Fruit fly (Drosophila melanogaster) whole organism, embryonic: ENCODE data around the gene CG34026.

Experiments used
- Abd-B ChIP-seq: fragments of 200-800 bp; sonication (Bioruptor generic); optimal IDR thresholded peaks from 2 replicates; lab custom pipeline; 2018; ENCODE audit warnings: missing biosample characterization, mild to moderate bottlenecking, missing genetic modification characterization, moderate library complexity
- Bdp1 ChIP-seq: fragments of 200-800 bp; sonication (Bioruptor generic); optimal IDR thresholded peaks from 3 replicates; lab custom pipeline; 2016; ENCODE audit warnings: missing biosample characterization, missing genetic modification characterization
- CG10209 ChIP-seq: fragments of 200-800 bp; sonication (Bioruptor generic); optimal IDR thresholded peaks from 3 replicates; lab custom pipeline; 2017; ENCODE audit warnings: missing biosample characterization, mild to moderate bottlenecking, missing genetic modification characterization, missing genetic modification reagents
- CG12155 ChIP-seq: fragments of 200-800 bp; sonication (Bioruptor generic); optimal IDR thresholded peaks from 3 replicates; lab custom pipeline; 2016; ENCODE audit warnings: missing biosample characterization, missing genetic modification characterization
- CG16815 ChIP-seq: fragments of 200-800 bp; sonication (Bioruptor generic); optimal IDR thresholded peaks from 3 replicates; lab custom pipeline; 2017; ENCODE audit warnings: missing biosample characterization, mild to moderate bottlenecking, missing genetic modification characterization
- CG16863 ChIP-seq: fragments of 200-800 bp; sonication (Bioruptor generic); optimal IDR thresholded peaks from 3 replicates; lab custom pipeline; 2016; ENCODE audit warnings: missing biosample characterization, missing genetic modification characterization
- CG17912 ChIP-seq: fragments of 200-800 bp; sonication (Bioruptor generic); optimal IDR thresholded peaks from 2 replicates; lab custom pipeline; 2018; ENCODE audit warnings: missing biosample characterization, mild to moderate bottlenecking, missing genetic modification characterization
- CG30431 ChIP-seq: fragments of 200-800 bp; sonication (Bioruptor generic); optimal IDR thresholded peaks from 2 replicates; lab custom pipeline; 2017; ENCODE audit warnings: missing biosample characterization, missing genetic modification characterization
- CG31441 ChIP-seq: fragments of 200-800 bp; sonication (Bioruptor generic); IDR thresholded peaks from 2 replicates; pipeline ENCODE4 v1.3.6; 2022; ENCODE audit warnings: missing biosample characterization, missing genetic modification characterization
- CG33557 ChIP-seq: fragments of 200-800 bp; sonication (Bioruptor generic); optimal IDR thresholded peaks from 2 replicates; lab custom pipeline; 2019; ENCODE audit warnings: missing biosample characterization, mild to moderate bottlenecking, missing genetic modification characterization, moderate library complexity
- CG34376 ChIP-seq: fragments of 200-800 bp; sonication (Bioruptor generic); optimal IDR thresholded peaks from 2 replicates; lab custom pipeline; 2018; ENCODE audit warnings: missing biosample characterization, mild to moderate bottlenecking, missing genetic modification characterization
- CG34422 ChIP-seq: fragments of 200-800 bp; sonication (Bioruptor generic); IDR thresholded peaks from 3 replicates; pipeline ENCODE4 v1.3.6; 2022; ENCODE audit warnings: missing biosample characterization, missing genetic modification characterization
- CG43689 ChIP-seq: fragments of 200-800 bp; sonication (Bioruptor generic); IDR thresholded peaks from 2 replicates; pipeline ENCODE4 v1.3.6; 2022; ENCODE audit warnings: missing biosample characterization, missing genetic modification characterization
- CG7963 ChIP-seq: fragments of 200-800 bp; sonication (Bioruptor generic); IDR thresholded peaks from 3 replicates; pipeline ENCODE4 v1.3.6; 2022; ENCODE audit warnings: missing biosample characterization, missing genetic modification characterization; ENCODE audit not compliant: partially characterized antibody
- CG8281 ChIP-seq: fragments of 200-800 bp; sonication (Bioruptor generic); optimal IDR thresholded peaks from 2 replicates; lab custom pipeline; 2018; ENCODE audit warnings: missing biosample characterization, mild to moderate bottlenecking, missing genetic modification characterization, moderate library complexity
- CG8478 ChIP-seq: fragments of >200 bp; optimal IDR thresholded peaks from 2 replicates; lab custom pipeline; 2018
- CG8944 ChIP-seq: fragments of 200-800 bp; sonication (Bioruptor generic); optimal IDR thresholded peaks from 3 replicates; lab custom pipeline; 2016; ENCODE audit warnings: missing biosample characterization, missing genetic modification characterization
- CG9727 ChIP-seq: fragments of 200-800 bp; sonication (Bioruptor generic); optimal IDR thresholded peaks from 3 replicates; lab custom pipeline; 2017; ENCODE audit warnings: missing biosample characterization, mild to moderate bottlenecking, missing genetic modification characterization
- CG9797 ChIP-seq: fragments of 200-800 bp; sonication (Bioruptor generic); optimal IDR thresholded peaks from 3 replicates; lab custom pipeline; 2018; ENCODE audit warnings: missing biosample characterization, mild to moderate bottlenecking, missing genetic modification characterization
- CG9817 ChIP-seq: fragments of 200-800 bp; sonication (Bioruptor generic); optimal IDR thresholded peaks from 2 replicates; lab custom pipeline; 2018; ENCODE audit warnings: missing biosample characterization, mild to moderate bottlenecking, missing genetic modification characterization, moderate library complexity
- CoRest ChIP-seq: fragments of 200-800 bp; sonication (Bioruptor generic); optimal IDR thresholded peaks from 3 replicates; lab custom pipeline; 2018; ENCODE audit warnings: missing biosample characterization, mild to moderate bottlenecking, missing genetic modification characterization, moderate library complexity
- CrebB ChIP-seq: fragments of 200-800 bp; sonication (Bioruptor generic); optimal IDR thresholded peaks from 3 replicates; lab custom pipeline; 2018; ENCODE audit warnings: missing biosample characterization, mild to moderate bottlenecking, missing genetic modification characterization
- Dll ChIP-seq: fragments of 200-800 bp; sonication (Bioruptor generic); IDR thresholded peaks from 4 replicates; pipeline ENCODE4 v1.3.6; 2022; ENCODE audit warnings: missing biosample characterization, missing genetic modification characterization; ENCODE audit not compliant: partially characterized antibody
- E2f2 ChIP-seq: fragments of 200-800 bp; sonication (Bioruptor generic); IDR thresholded peaks from 2 replicates; pipeline ENCODE4 v1.3.6; 2022; ENCODE audit warnings: missing biosample characterization, missing genetic modification characterization
- Ets97D ChIP-seq: fragments of 200-800 bp; sonication (Bioruptor generic); optimal IDR thresholded peaks from 3 replicates; lab custom pipeline; 2016; ENCODE audit warnings: missing biosample characterization, missing genetic modification characterization
- HmgZ ChIP-seq: fragments of 200-800 bp; sonication (Bioruptor generic); optimal IDR thresholded peaks from 2 replicates; lab custom pipeline; 2018; ENCODE audit warnings: missing biosample characterization, mild to moderate bottlenecking, missing genetic modification characterization
- Hr3 ChIP-seq: fragments of 200-800 bp; sonication (Bioruptor generic); optimal IDR thresholded peaks from 3 replicates; lab custom pipeline; 2016; ENCODE audit warnings: missing biosample characterization, missing genetic modification characterization
- Lim3 ChIP-seq: fragments of 200-800 bp; sonication (Bioruptor generic); IDR thresholded peaks from 2 replicates; pipeline ENCODE4 v1.3.6; 2022; ENCODE audit warnings: missing biosample characterization, missing genetic modification characterization
- MESR4 ChIP-seq: fragments of 200-800 bp; sonication (Bioruptor generic); optimal IDR thresholded peaks from 2 replicates; lab custom pipeline; 2018; ENCODE audit warnings: missing biosample characterization, mild to moderate bottlenecking, missing genetic modification characterization, moderate library complexity
- Neu2 ChIP-seq: fragments of 200-800 bp; sonication (Bioruptor generic); optimal IDR thresholded peaks from 3 replicates; lab custom pipeline; 2016; ENCODE audit warnings: missing biosample characterization, missing genetic modification characterization, borderline replicate concordance
- Nf-YB ChIP-seq: fragments of 200-800 bp; sonication (Bioruptor generic); optimal IDR thresholded peaks from 3 replicates; lab custom pipeline; 2019; ENCODE audit warnings: missing biosample characterization, mild to moderate bottlenecking, missing genetic modification characterization, moderate library complexity
- Side ChIP-seq: fragments of 200-800 bp; sonication (Bioruptor generic); optimal IDR thresholded peaks from 2 replicates; lab custom pipeline; 2016; ENCODE audit warnings: missing biosample characterization, missing genetic modification characterization
- Sin3A ChIP-seq: fragments of >200 bp; optimal IDR thresholded peaks from 2 replicates; lab custom pipeline; 2018
- bsh ChIP-seq, 2 experiments: fragments of 200-800 bp; sonication (Bioruptor generic); optimal IDR thresholded peaks; 2 replicates each; lab custom pipeline; 2017 to 2018; ENCODE audit warnings: mild to moderate bottlenecking in 2 of 2, missing biosample characterization in 2 of 2, missing genetic modification characterization in 2 of 2, moderate library complexity in 1 of 2
- btn ChIP-seq: fragments of 200-800 bp; sonication (Bioruptor generic); optimal IDR thresholded peaks from 2 replicates; lab custom pipeline; 2016; ENCODE audit warnings: missing biosample characterization, missing genetic modification characterization
- dan ChIP-seq: fragments of 200-800 bp; sonication (Bioruptor generic); IDR thresholded peaks from 2 replicates; pipeline ENCODE4 v1.3.6; 2022; ENCODE audit warnings: missing biosample characterization, missing genetic modification characterization
- dati ChIP-seq: fragments of 200-800 bp; sonication (Bioruptor generic); IDR thresholded peaks from 2 replicates; pipeline ENCODE4 v1.3.6; 2022; ENCODE audit warnings: missing biosample characterization, missing genetic modification characterization
- fd3F ChIP-seq: fragments of 200-800 bp; sonication (Bioruptor generic); optimal IDR thresholded peaks from 2 replicates; lab custom pipeline; 2018; ENCODE audit warnings: missing biosample characterization, mild to moderate bottlenecking, missing genetic modification characterization, moderate library complexity
- ftz-f1 ChIP-seq: fragments of 200-800 bp; sonication (Bioruptor generic); optimal IDR thresholded peaks from 2 replicates; lab custom pipeline; 2016; ENCODE audit warnings: missing biosample characterization, missing genetic modification characterization
- gfzf ChIP-seq: fragments of 200-800 bp; sonication (Bioruptor generic); optimal IDR thresholded peaks from 2 replicates; lab custom pipeline; 2016; ENCODE audit warnings: missing biosample characterization, mild to moderate bottlenecking, missing genetic modification characterization, moderate library complexity
- gro ChIP-seq: fragments of 200-800 bp; sonication (Bioruptor generic); optimal IDR thresholded peaks from 2 replicates; lab custom pipeline; 2016; ENCODE audit warnings: missing biosample characterization, missing genetic modification characterization
- h ChIP-seq: fragments of >200 bp; optimal IDR thresholded peaks from 2 replicates; lab custom pipeline; 2017
- ind ChIP-seq: fragments of 200-800 bp; sonication (Bioruptor generic); optimal IDR thresholded peaks from 3 replicates; lab custom pipeline; 2016; ENCODE audit warnings: missing biosample characterization, missing genetic modification characterization
- kah ChIP-seq: fragments of 200-800 bp; sonication (Bioruptor generic); optimal IDR thresholded peaks from 2 replicates; lab custom pipeline; 2018; ENCODE audit warnings: missing biosample characterization, mild to moderate bottlenecking, missing genetic modification characterization
- klu ChIP-seq: fragments of 200-800 bp; sonication (Bioruptor generic); IDR thresholded peaks from 2 replicates; pipeline ENCODE4 v1.3.6; 2022; ENCODE audit warnings: missing biosample characterization, missing genetic modification characterization
- lilli ChIP-seq: fragments of 200-800 bp; sonication (Bioruptor generic); optimal IDR thresholded peaks from 3 replicates; lab custom pipeline; 2016; ENCODE audit warnings: missing biosample characterization, missing genetic modification characterization
- org-1 ChIP-seq: fragments of 200-800 bp; sonication (Bioruptor generic); optimal IDR thresholded peaks from 2 replicates; lab custom pipeline; 2017; ENCODE audit warnings: missing biosample characterization, missing genetic modification characterization
- phol ChIP-seq: fragments of 200-800 bp; sonication (Bioruptor generic); optimal IDR thresholded peaks from 3 replicates; lab custom pipeline; 2018; ENCODE audit warnings: missing biosample characterization, mild to moderate bottlenecking, missing genetic modification characterization, moderate library complexity
- sens-2 ChIP-seq: fragments of 200-800 bp; sonication (Bioruptor generic); IDR thresholded peaks from 2 replicates; pipeline ENCODE4 v1.3.6; 2022; ENCODE audit warnings: missing biosample characterization, missing genetic modification characterization
- tio ChIP-seq: fragments of 200-800 bp; sonication (Bioruptor generic); optimal IDR thresholded peaks from 2 replicates; lab custom pipeline; 2017; ENCODE audit warnings: missing biosample characterization, missing genetic modification characterization, inconsistent platforms
- unpg ChIP-seq: fragments of 200-800 bp; sonication (Bioruptor generic); optimal IDR thresholded peaks from 3 replicates; lab custom pipeline; 2018; ENCODE audit warnings: missing biosample characterization, mild to moderate bottlenecking, missing genetic modification characterization, moderate library complexity

CG34026 gene

dm6 chrX:9554346-9554808, 20.8 kb downstream of the CG34026 start, which contains the start of gene RpS28b (continued):
- peak; percentile 80 for TF ChIP-seq CG33557 (GFP tag; lab: Kevin White, UChicago)
- peak; percentile 77 for TF ChIP-seq CG8944 (GFP tag; lab: Kevin White, UChicago)
- peak; percentile 92 for TF ChIP-seq sens-2 (GFP tag; lab: Robert Waterston, UW)
- peak; percentile 52 for TF ChIP-seq Nf-YB (GFP tag; lab: Kevin White, UChicago)
- peak; percentile 62 for TF ChIP-seq CG8281 (tag; lab: Kevin White, UChicago)
- TF ChIP-seq E2f2 = peak; percentile 41
- peak; percentile 72 for TF ChIP-seq phol (tag; lab: Kevin White, UChicago)
- TF ChIP-seq tio = peak; percentile 73
- peak; percentile 86 for TF ChIP-seq gro (GFP tag; lab: Kevin White, UChicago)
- TF ChIP-seq CrebB = peak; percentile 84
- 0 out of 2 replicates have a peak, but pooled peaks have one; percentile 30 for TF ChIP-seq Lim3
- no peak for TF ChIP-seq h
- TF ChIP-seq Dll = peak; percentile 64
- TF ChIP-seq CG43689 (GFP tag; lab: Robert Waterston, UW) = peak; percentile 87
- TF ChIP-seq dati (GFP tag; lab: Robert Waterston, UW) = peak; percentile 91
- peak; percentile 92 for TF ChIP-seq CG34422 (GFP tag; lab: Robert Waterston, UW)
- peak; percentile 78 for TF ChIP-seq CG16863 (GFP tag; lab: Kevin White, UChicago)
- peak; percentile 86 for TF ChIP-seq kah (GFP tag; lab: Kevin White, UChicago)
- TF ChIP-seq Neu2 (GFP tag; lab: Kevin White, UChicago) = peak; percentile 60
- TF ChIP-seq CG9797 = peak; percentile 48
- TF ChIP-seq klu = peak; percentile 69
- peak; percentile 92 for TF ChIP-seq Side (GFP tag; lab: Kevin White, UChicago)
- peak; percentile 35 for TF ChIP-seq Sin3A (lab: Kevin White, UChicago)
- TF ChIP-seq gfzf (GFP tag; lab: Kevin White, UChicago) = no peak
- peak; percentile 59 for TF ChIP-seq CoRest (tag; lab: Kevin White, UChicago)
- peak; percentile 63 for TF ChIP-seq HmgZ (tag; lab: Kevin White, UChicago)
- TF ChIP-seq CG8478 = no peak
- TF ChIP-seq Abd-B (GFP tag; lab: Kevin White, UChicago) = peak; percentile 59
- peak; percentile 66 for TF ChIP-seq ind (GFP tag; lab: Kevin White, UChicago)
- peak; percentile 79 for TF ChIP-seq org-1 (GFP tag; lab: Kevin White, UChicago)
- peak; percentile 48 for TF ChIP-seq CG12155 (GFP tag; lab: Kevin White, UChicago)
- TF ChIP-seq Ets97D (GFP tag; lab: Kevin White, UChicago) = peak; percentile 99
- peak; percentile 98 for TF ChIP-seq MESR4 (GFP tag; lab: Kevin White, UChicago)
- peak; percentile 91 for TF ChIP-seq CG9727 (GFP tag; lab: Kevin White, UChicago)
- peak; percentile 61 to 71 for TF ChIP-seq bsh (GFP tag; optimal IDR thresholded peaks at IDR 0.05; lab: Kevin White, UChicago)
- TF ChIP-seq CG17912 (GFP tag; lab: Kevin White, UChicago) = peak; percentile 95
- TF ChIP-seq CG34376 (GFP tag; lab: Kevin White, UChicago) = peak; percentile 98
- peak; percentile 77 for TF ChIP-seq fd3F (GFP tag; lab: Kevin White, UChicago)
- TF ChIP-seq CG31441 (GFP tag; lab: Robert Waterston, UW) = peak; percentile 39
- TF ChIP-seq CG16815 (GFP tag; lab: Kevin White, UChicago) = peak; percentile 76
- peak; percentile 76 for TF ChIP-seq Bdp1
- TF ChIP-seq btn (GFP tag; lab: Kevin White, UChicago) = peak; percentile 82
- TF ChIP-seq Hr3 = peak; percentile 51
- TF ChIP-seq lilli = peak; percentile 68
- TF ChIP-seq unpg = peak; percentile 72
- TF ChIP-seq dan = no peak
- peak; percentile 73 for TF ChIP-seq ftz-f1
- peak; percentile 92 for TF ChIP-seq CG10209 (GFP tag; lab: Kevin White, UChicago)
- peak; percentile 89 for TF ChIP-seq CG30431 (GFP tag; lab: Kevin White, UChicago)
- peak; percentile 87 for TF ChIP-seq CG9817
- TF ChIP-seq CG7963 (GFP tag; lab: Robert Waterston, UW) = peak; percentile 77
